Worm (Caenorhabditis elegans): ENCODE data around the gene nhr-43.

ce11 chrIV:11950270-11950669 is 50.9 kb downstream of the nhr-43 start, which contains the start of gene tbx-36:
- no peak for TF ChIP-seq snpc-4 (tag; optimal IDR thresholded peaks at IDR 0.05)
- TF ChIP-seq unc-39 (tag; optimal IDR thresholded peaks at IDR 0.05), result no peak
- no peak for TF ChIP-seq unc-62 (GFP tag; optimal IDR thresholded peaks at IDR 0.05)
- no peak for TF ChIP-seq elt-3 (tag; optimal IDR thresholded peaks at IDR 0.05)
- no peak for TF ChIP-seq zip-8 (tag; optimal IDR thresholded peaks at IDR 0.05)
- no peak for TF ChIP-seq elt-1 (tag; optimal IDR thresholded peaks at IDR 0.05; ENCODE audit: borderline replicate concordance, insufficient read depth)
- TF ChIP-seq nhr-28 (tag; optimal IDR thresholded peaks at IDR 0.05), result no peak
- TF ChIP-seq pha-4 (tag; optimal IDR thresholded peaks at IDR 0.05), result no peak
- TF ChIP-seq ztf-11 (tag; optimal IDR thresholded peaks at IDR 0.05), result no peak
- no peak for TF ChIP-seq nhr-237 (tag; optimal IDR thresholded peaks at IDR 0.05)
- no peak for TF ChIP-seq unc-120 (tag; optimal IDR thresholded peaks at IDR 0.05; ENCODE audit: poor library complexity, severe bottlenecking)
- TF ChIP-seq nhr-76 (tag; optimal IDR thresholded peaks at IDR 0.05), result no peak
